Worm (Caenorhabditis elegans) whole organism, young adult: Measurements from ENCODE around the gene F35B3.4.
A peak's percentile ranks its signal among the peaks of the same experiment; 100 is the strongest.

Source experiments
- B0019.2 ChIP-seq: fragments of 200-800 bp; sonication (Bioruptor generic); conservative IDR thresholded peaks from 2 replicates; pipeline ENCODE4 v1.3.6; 2022; ENCODE audit warnings: missing genetic modification reagents, missing genetic modification characterization, missing compliant biosample characterization
- Y53G8AR.9 ChIP-seq: fragments of 200-800 bp; sonication (Bioruptor generic); conservative IDR thresholded peaks from 2 replicates; pipeline ENCODE4 v1.3.6; 2022; ENCODE audit warnings: missing genetic modification reagents, missing genetic modification characterization, missing compliant biosample characterization
- Y67H2A.10 ChIP-seq: fragments of 200-800 bp; sonication (Bioruptor generic); conservative IDR thresholded peaks from 2 replicates; pipeline ENCODE4 v1.3.6; 2022; ENCODE audit warnings: missing genetic modification reagents, missing genetic modification characterization, missing compliant biosample characterization
- ZK185.1 ChIP-seq: sonication (generic microtip); optimal IDR thresholded peaks from 2 replicates; lab custom pipeline; 2016; ENCODE audit warnings: mild to moderate bottlenecking, missing genetic modification characterization, missing compliant biosample characterization; ENCODE audit not compliant: poor library complexity, severe bottlenecking
- akir-1 ChIP-seq: fragments of 200-800 bp; sonication (Bioruptor generic); optimal IDR thresholded peaks from 2 replicates; lab custom pipeline; 2018; ENCODE audit warnings: mild to moderate bottlenecking, missing genetic modification characterization, moderate library complexity, missing compliant biosample characterization
- aptf-3 ChIP-seq: fragments of 200-800 bp; sonication (Bioruptor generic); IDR thresholded peaks from 2 replicates; pipeline ENCODE4 v1.3.6; 2022; ENCODE audit warnings: missing genetic modification characterization, missing compliant biosample characterization
- attf-5 ChIP-seq: fragments of 200-800 bp; sonication (Bioruptor generic); optimal IDR thresholded peaks from 2 replicates; lab custom pipeline; 2018; ENCODE audit warnings: mild to moderate bottlenecking, missing genetic modification characterization, missing compliant biosample characterization
- attf-6 ChIP-seq: fragments of 200-800 bp; sonication (Bioruptor generic); IDR thresholded peaks from 2 replicates; pipeline ENCODE4 v1.3.6; 2022; ENCODE audit warnings: missing genetic modification reagents, missing genetic modification characterization, missing compliant biosample characterization
- bed-2 ChIP-seq: fragments of 200-800 bp; sonication (Bioruptor generic); IDR thresholded peaks from 2 replicates; pipeline ENCODE4 v1.3.6; 2022; ENCODE audit warnings: missing genetic modification reagents, missing genetic modification characterization, missing compliant biosample characterization
- cebp-1 ChIP-seq, 2 experiments: fragments of 200-800 bp in 1 of 2; sonication (Bioruptor generic) in 1 of 2; sonication (generic microtip) in 1 of 2; IDR thresholded peaks in 1 of 2; optimal IDR thresholded peaks in 1 of 2; 2 replicates each; pipeline versions ENCODE4 v1.3.6 to Lab custom; 2017 to 2022; ENCODE audit warnings: missing compliant biosample characterization in 2 of 2, missing genetic modification characterization in 2 of 2, mild to moderate bottlenecking in 1 of 2, missing genetic modification reagents in 1 of 2, moderate library complexity in 1 of 2
- ceh-40 ChIP-seq: fragments of 200-800 bp; sonication (Bioruptor generic); IDR thresholded peaks from 2 replicates; pipeline ENCODE4 v1.3.6; 2022; ENCODE audit warnings: missing genetic modification characterization, missing compliant biosample characterization
- dox-1 ChIP-seq: fragments of 200-800 bp; sonication (Bioruptor generic); IDR thresholded peaks from 2 replicates; pipeline ENCODE4 v1.3.6; 2022; ENCODE audit warnings: missing genetic modification reagents, missing genetic modification characterization, missing compliant biosample characterization
- dpl-1 ChIP-seq: fragments of 150-350 bp; optimal IDR thresholded peaks from 2 replicates; lab custom pipeline; 2014; ENCODE audit warnings: missing biosample characterization, missing genetic modification reagents, missing genetic modification characterization
- efl-1 ChIP-seq: fragments of 150-350 bp; optimal IDR thresholded peaks from 2 replicates; lab custom pipeline; 2014; ENCODE audit warnings: missing biosample characterization, missing genetic modification reagents, missing genetic modification characterization
- egl-18 ChIP-seq: fragments of 200-800 bp; sonication (Bioruptor generic); IDR thresholded peaks from 2 replicates; pipeline ENCODE4 v1.3.6; 2022; ENCODE audit warnings: missing genetic modification reagents, missing genetic modification characterization, missing compliant biosample characterization
- egl-44 ChIP-seq: fragments of 200-800 bp; sonication (Bioruptor generic); IDR thresholded peaks from 2 replicates; pipeline ENCODE4 v1.3.6; 2022; ENCODE audit warnings: missing genetic modification reagents, missing genetic modification characterization, missing compliant biosample characterization
- egrh-3 ChIP-seq: fragments of 200-800 bp; sonication (Bioruptor generic); IDR thresholded peaks from 2 replicates; pipeline ENCODE4 v1.3.6; 2022; ENCODE audit warnings: missing genetic modification reagents, missing genetic modification characterization, missing compliant biosample characterization
- gei-17 ChIP-seq: fragments of 200-800 bp; sonication (Bioruptor generic); optimal IDR thresholded peaks from 2 replicates; lab custom pipeline; 2018; ENCODE audit warnings: mild to moderate bottlenecking, missing genetic modification characterization, missing compliant biosample characterization
- hlh-26 ChIP-seq: fragments of 200-800 bp; sonication (Bioruptor generic); conservative IDR thresholded peaks from 2 replicates; pipeline ENCODE4 v1.3.6; 2022; ENCODE audit warnings: missing genetic modification reagents, missing genetic modification characterization, missing compliant biosample characterization
- hrde-1 ChIP-seq: sonication (generic microtip); optimal IDR thresholded peaks from 2 replicates; lab custom pipeline; 2016; ENCODE audit warnings: missing genetic modification characterization, mild to moderate bottlenecking, missing compliant biosample characterization, moderate library complexity, missing genotype, missing genetic modification reagents, borderline replicate concordance
- hsf-1 ChIP-seq: fragments of 200-800 bp; sonication (Bioruptor generic); IDR thresholded peaks from 2 replicates; pipeline ENCODE4 v1.3.6; 2022; ENCODE audit warnings: missing genetic modification reagents, missing genetic modification characterization, missing compliant biosample characterization
- let-607 ChIP-seq, 2 experiments: fragments of 200-800 bp in 1 of 2; sonication (Bioruptor generic) in 1 of 2; sonication (generic microtip) in 1 of 2; optimal IDR thresholded peaks; 2 replicates each; lab custom pipeline; 2016 to 2018; ENCODE audit warnings: mild to moderate bottlenecking in 2 of 2, missing compliant biosample characterization in 2 of 2, missing genetic modification characterization in 2 of 2, moderate library complexity in 2 of 2, missing genotype in 1 of 2
- lin-26 ChIP-seq: fragments of 200-800 bp; sonication (Bioruptor generic); IDR thresholded peaks from 2 replicates; pipeline ENCODE4 v1.3.6; 2022; ENCODE audit warnings: missing genetic modification reagents, missing genetic modification characterization, missing compliant biosample characterization
- lin-35 ChIP-seq, 3 experiments: fragments of 150-350 bp in 2 of 3; sonication (generic microtip) in 1 of 3; optimal IDR thresholded peaks; 2 replicates each; lab custom pipeline; 2014 to 2018; ENCODE audit warnings: missing biosample characterization in 3 of 3, missing genetic modification characterization in 3 of 3, missing genetic modification reagents in 3 of 3
- madf-8 ChIP-seq: fragments of 200-800 bp; sonication (Bioruptor generic); conservative IDR thresholded peaks from 2 replicates; pipeline ENCODE4 v1.3.6; 2022; ENCODE audit warnings: missing genetic modification reagents, missing genetic modification characterization, missing compliant biosample characterization
- mcd-1 ChIP-seq: fragments of 200-800 bp; sonication (Bioruptor generic); IDR thresholded peaks from 2 replicates; pipeline ENCODE4 v1.3.6; 2022; ENCODE audit warnings: missing genetic modification reagents, missing genetic modification characterization, missing compliant biosample characterization
- mel-28 ChIP-seq: sonication (generic microtip); optimal IDR thresholded peaks from 2 replicates; lab custom pipeline; 2016; ENCODE audit warnings: borderline replicate concordance, mild to moderate bottlenecking, missing genetic modification characterization, missing compliant biosample characterization
- mes-4 ChIP-seq: sonication (generic microtip); optimal IDR thresholded peaks from 2 replicates; lab custom pipeline; 2016; ENCODE audit warnings: missing genotype, missing genetic modification characterization, missing compliant biosample characterization
- nfyb-1 ChIP-seq: fragments of 200-800 bp; sonication (Bioruptor generic); IDR thresholded peaks from 2 replicates; pipeline ENCODE4 v1.3.6; 2022; ENCODE audit warnings: missing genetic modification reagents, missing genetic modification characterization, missing compliant biosample characterization
- nhr-27 ChIP-seq: fragments of 200-800 bp; sonication (Bioruptor generic); optimal IDR thresholded peaks from 2 replicates; lab custom pipeline; 2018; ENCODE audit warnings: mild to moderate bottlenecking, missing genetic modification characterization, moderate library complexity, missing compliant biosample characterization
- nhr-80 ChIP-seq: sonication (generic microtip); optimal IDR thresholded peaks from 2 replicates; lab custom pipeline; 2016; ENCODE audit warnings: missing genetic modification characterization, missing compliant biosample characterization
- rcor-1 ChIP-seq: fragments of 200-800 bp; sonication (Bioruptor generic); IDR thresholded peaks from 2 replicates; pipeline ENCODE4 v1.3.6; 2022; ENCODE audit warnings: missing genetic modification reagents, missing genetic modification characterization, missing compliant biosample characterization
- rpc-1 ChIP-seq, 2 experiments: fragments of 150-350 bp in 1 of 2; sonication (generic microtip) in 1 of 2; optimal IDR thresholded peaks; 2 replicates each; lab custom pipeline; 2014 to 2018; ENCODE audit warnings: missing biosample characterization in 1 of 2, missing genetic modification characterization in 1 of 2, missing genetic modification reagents in 1 of 2, missing genotype in 1 of 2
- sea-2 ChIP-seq: fragments of 200-800 bp; sonication (Bioruptor generic); IDR thresholded peaks from 2 replicates; pipeline ENCODE4 v1.3.6; 2022; ENCODE audit warnings: missing genetic modification characterization, missing compliant biosample characterization
- sptf-2 ChIP-seq: fragments of 200-800 bp; sonication (Bioruptor generic); optimal IDR thresholded peaks from 2 replicates; lab custom pipeline; 2018; ENCODE audit warnings: mild to moderate bottlenecking, missing genetic modification characterization, missing compliant biosample characterization
- tbx-9 ChIP-seq: sonication (generic microtip); optimal IDR thresholded peaks from 2 replicates; lab custom pipeline; 2016; ENCODE audit warnings: borderline replicate concordance, missing genetic modification characterization, inconsistent platforms, missing compliant biosample characterization
- xnd-1 ChIP-seq: sonication (generic microtip); optimal IDR thresholded peaks from 2 replicates; lab custom pipeline; 2016; ENCODE audit warnings: missing genotype, missing genetic modification reagents, missing genetic modification characterization, missing compliant biosample characterization
- zim-3 ChIP-seq: sonication (generic microtip); optimal IDR thresholded peaks from 2 replicates; lab custom pipeline; 2017; ENCODE audit warnings: mild to moderate bottlenecking, missing genetic modification characterization, moderate library complexity, missing compliant biosample characterization
- ztf-18 ChIP-seq: sonication (generic microtip); optimal IDR thresholded peaks from 2 replicates; lab custom pipeline; 2016; ENCODE audit warnings: missing genotype, mild to moderate bottlenecking, missing genetic modification characterization, missing compliant biosample characterization

The F35B3.4 gene

DNA sequence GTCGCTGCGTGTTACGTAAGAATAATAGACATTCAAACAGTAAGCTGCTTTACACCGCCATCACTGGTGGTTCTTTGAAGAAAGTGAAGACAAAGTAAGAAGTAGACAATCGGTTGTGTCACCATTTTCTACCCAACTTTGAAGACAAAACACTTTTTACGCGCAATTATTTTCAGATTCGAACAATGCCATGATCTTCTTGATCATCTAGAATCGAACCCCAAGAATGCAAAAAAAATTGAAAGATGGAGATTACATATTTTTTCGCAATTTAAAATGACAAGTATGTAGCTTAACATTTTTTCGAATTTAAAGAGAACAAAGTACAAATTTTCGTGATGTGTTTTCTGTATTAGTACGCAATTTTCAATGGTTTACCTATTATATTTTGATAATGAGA is at the start of gene F35B3.4:
TSS of gene F35B3.4 (minus strand) at position 101 of the 400 bp plus-strand sequence.
- no peak for TF ChIP-seq egrh-3 (GFP tag; lab: Robert Waterston, UW)
- TF ChIP-seq madf-8, result no peak
- no peak for TF ChIP-seq Y53G8AR.9 (GFP tag; lab: Robert Waterston, UW)
- TF ChIP-seq sea-2 (GFP tag; lab: Robert Waterston, UW), result no peak
- no peak for TF ChIP-seq attf-5 (GFP tag; lab: Kevin White, UChicago)
- TF ChIP-seq nfyb-1, result no peak
- TF ChIP-seq efl-1 (GFP tag; lab: Kevin White, UChicago), result no peak
- TF ChIP-seq hsf-1 (GFP tag; lab: Robert Waterston, UW), result no peak

DNA sequence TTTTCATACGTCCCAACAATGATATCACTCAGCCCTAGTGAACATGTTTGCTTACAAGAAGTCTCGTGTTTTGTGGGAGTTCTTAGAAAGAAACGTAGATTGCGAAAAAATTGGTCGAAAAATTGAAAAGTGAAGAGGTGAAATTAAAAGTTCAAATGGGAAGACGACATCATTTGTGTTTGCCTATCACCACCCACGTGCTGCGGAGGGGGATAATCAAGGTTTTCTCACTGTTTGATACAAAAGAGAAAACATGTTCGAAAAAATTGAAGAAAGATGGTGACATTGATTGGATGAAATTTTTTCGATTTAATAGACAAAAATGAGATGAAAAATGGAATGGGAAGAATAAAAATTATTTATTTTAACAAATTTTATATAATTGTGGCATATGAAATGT is 49.7 kb upstream of the F35B3.4 start:
- TF ChIP-seq rcor-1 (GFP tag; lab: Robert Waterston, UW) (no peak), B0019.2 (no peak), lin-35 (GFP tag; optimal IDR thresholded peaks at IDR 0.05; lab: Kevin White, UChicago) (no peak), ztf-18 (tag; lab: Kevin White, UChicago) (no peak), hsf-1 (GFP tag; lab: Robert Waterston, UW) (no peak), nfyb-1 (no peak), egrh-3 (GFP tag; lab: Robert Waterston, UW) (no peak), mcd-1 (GFP tag; lab: Robert Waterston, UW) (no peak), cebp-1 (GFP tag; IDR thresholded peaks at IDR 0.05; lab: Robert Waterston, UW) (no peak), cebp-1 (tag; optimal IDR thresholded peaks at IDR 0.05; lab: Kevin White, UChicago) (no peak), hrde-1 (tag; lab: Kevin White, UChicago) (no peak), hlh-26 (GFP tag; lab: Robert Waterston, UW) (no peak), nhr-27 (tag; lab: Kevin White, UChicago) (no peak), gei-17 (GFP tag; lab: Kevin White, UChicago) (no peak), dpl-1 (GFP tag; lab: Kevin White, UChicago) (no peak), bed-2 (no peak)

DNA sequence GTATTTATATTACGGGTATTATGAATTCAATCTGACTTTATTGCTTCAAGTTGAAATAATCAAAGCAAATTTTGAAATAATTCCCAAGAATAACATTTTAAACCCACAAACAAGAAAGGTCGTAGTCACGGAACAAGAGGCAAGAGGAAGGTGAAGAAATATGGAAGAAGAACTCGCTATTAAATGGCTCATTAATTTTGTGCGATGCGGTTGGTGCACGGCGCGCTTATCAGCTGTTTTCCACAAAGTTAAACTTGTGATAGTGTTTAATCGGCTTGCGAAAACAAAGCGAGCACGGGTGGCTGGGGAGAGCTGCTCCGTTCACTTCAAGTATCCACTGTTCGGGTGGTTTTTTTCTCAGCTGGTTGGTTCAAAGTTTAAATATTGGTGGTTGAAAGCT is 46.2 kb upstream of the F35B3.4 start:
- TF ChIP-seq let-607 (tag; optimal IDR thresholded peaks at IDR 0.05; lab: Kevin White, UChicago) (no peak), cebp-1 (GFP tag; IDR thresholded peaks at IDR 0.05; lab: Robert Waterston, UW) (no peak), cebp-1 (tag; optimal IDR thresholded peaks at IDR 0.05; lab: Kevin White, UChicago) (peak; percentile 43), dox-1 (GFP tag; lab: Robert Waterston, UW) (0 out of 2 replicates have a peak, but pooled peaks have one; percentile 43), nhr-80 (tag; lab: Kevin White, UChicago) (peak; percentile 64)

DNA sequence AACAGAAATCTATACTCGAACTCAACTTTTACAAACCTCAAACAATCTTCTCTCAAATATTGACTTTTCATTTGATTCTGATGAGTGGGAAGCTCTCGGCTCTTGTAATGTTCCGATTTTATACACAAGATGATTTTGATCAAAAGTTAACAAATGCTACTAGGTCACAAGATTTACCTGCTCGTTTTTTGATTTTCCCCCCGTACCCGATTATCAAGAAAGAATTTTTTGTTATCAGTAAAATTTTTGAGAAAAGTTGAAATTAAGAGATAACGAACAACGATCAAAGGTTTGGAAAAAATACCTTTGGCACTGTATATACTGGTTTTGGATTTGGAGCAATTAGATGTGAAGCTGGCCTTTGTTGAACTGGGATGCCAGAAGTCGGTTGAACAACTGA is 44.1 kb upstream of the F35B3.4 start:
- TF ChIP-seq cebp-1 (GFP tag; IDR thresholded peaks at IDR 0.05; lab: Robert Waterston, UW), result no peak
- peak; percentile 22 for TF ChIP-seq cebp-1 (tag; optimal IDR thresholded peaks at IDR 0.05; lab: Kevin White, UChicago)
- TF ChIP-seq ZK185.1, result no peak
- no peak for TF ChIP-seq sptf-2 (GFP tag; lab: Kevin White, UChicago)
- peak; percentile 44 for TF ChIP-seq nhr-80 (tag; lab: Kevin White, UChicago)

DNA sequence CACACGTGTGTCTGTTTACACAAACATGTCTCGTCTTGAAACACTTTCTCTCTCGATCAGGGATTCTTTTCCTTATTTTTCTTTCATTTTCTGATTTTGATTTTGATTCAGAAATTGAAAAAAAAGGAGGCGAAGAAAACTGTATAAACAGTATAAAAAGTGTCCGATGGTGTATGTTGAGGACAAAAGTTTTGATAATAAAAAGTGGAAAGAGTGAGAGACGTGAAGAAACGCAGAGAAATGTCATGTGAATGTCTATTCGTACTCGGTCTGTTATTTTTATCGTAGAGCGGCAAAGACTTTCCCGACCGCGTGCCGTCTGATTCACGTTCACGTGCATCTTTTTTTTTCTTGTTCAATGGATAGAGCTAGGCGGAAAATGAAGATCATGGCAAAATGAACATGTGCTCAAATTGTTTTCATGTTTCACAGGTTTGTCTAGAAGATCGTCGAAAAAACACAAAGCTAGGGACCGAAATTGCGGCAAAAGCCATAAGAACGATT is 43.0 kb upstream of the F35B3.4 start:
- TF ChIP-seq attf-6 (GFP tag; lab: Robert Waterston, UW) (no peak), lin-35 (GFP tag; optimal IDR thresholded peaks at IDR 0.05; lab: Kevin White, UChicago) (no peak), sea-2 (GFP tag; lab: Robert Waterston, UW) (no peak), rpc-1 (optimal IDR thresholded peaks at IDR 0.05; lab: Kevin White, UChicago) (no peak), rpc-1 (tag; optimal IDR thresholded peaks at IDR 0.05; lab: Kevin White, UChicago) (no peak), ceh-40 (no peak), xnd-1 (no peak), egl-44 (GFP tag; lab: Robert Waterston, UW) (no peak), egl-18 (no peak), aptf-3 (GFP tag; lab: Robert Waterston, UW) (no peak), sptf-2 (GFP tag; lab: Kevin White, UChicago) (no peak), nhr-27 (tag; lab: Kevin White, UChicago) (no peak), Y67H2A.10 (GFP tag; lab: Robert Waterston, UW) (no peak), zim-3 (tag; lab: Kevin White, UChicago) (no peak), mes-4 (tag; lab: Kevin White, UChicago) (no peak), lin-26 (GFP tag; lab: Robert Waterston, UW) (0 out of 2 replicates have a peak, but pooled peaks have one; percentile 43), mel-28 (tag; lab: Kevin White, UChicago) (no peak), akir-1 (GFP tag; lab: Kevin White, UChicago) (no peak), tbx-9 (tag; lab: Kevin White, UChicago) (no peak)
